Fruit fly (Drosophila melanogaster) whole organism, embryonic: ENCODE data around the gene CG31122.

Experiments
- CG10147 ChIP-seq: fragments of 200-800 bp; sonication (Bioruptor generic); optimal IDR thresholded peaks from 2 replicates; lab custom pipeline; 2019; ENCODE audit warnings: missing biosample characterization, mild to moderate bottlenecking, missing genetic modification characterization, moderate library complexity
- CG10274 ChIP-seq: fragments of 200-800 bp; sonication (Bioruptor generic); optimal IDR thresholded peaks from 3 replicates; lab custom pipeline; 2017; ENCODE audit warnings: missing biosample characterization, mild to moderate bottlenecking, missing genetic modification characterization
- CG10431 ChIP-seq: fragments of 200-800 bp; sonication (Bioruptor generic); optimal IDR thresholded peaks from 3 replicates; lab custom pipeline; 2018; ENCODE audit warnings: missing biosample characterization, mild to moderate bottlenecking, missing genetic modification characterization
- CG11398 ChIP-seq: fragments of 200-800 bp; sonication (Bioruptor generic); optimal IDR thresholded peaks from 2 replicates; lab custom pipeline; 2016; ENCODE audit warnings: missing biosample characterization, missing genetic modification characterization
- CG12219 ChIP-seq: fragments of 200-800 bp; sonication (Bioruptor generic); optimal IDR thresholded peaks from 3 replicates; lab custom pipeline; 2018; ENCODE audit warnings: missing biosample characterization, mild to moderate bottlenecking, missing genetic modification characterization
- CG1233 ChIP-seq: fragments of 200-800 bp; sonication (Bioruptor generic); optimal IDR thresholded peaks from 4 replicates; lab custom pipeline; 2018; ENCODE audit warnings: missing biosample characterization, mild to moderate bottlenecking, missing genetic modification characterization
- CG12942 ChIP-seq: fragments of 200-800 bp; sonication (Bioruptor generic); optimal IDR thresholded peaks from 3 replicates; lab custom pipeline; 2016; ENCODE audit warnings: missing biosample characterization, missing genetic modification characterization
- CG13624 ChIP-seq: fragments of 200-800 bp; sonication (Bioruptor generic); optimal IDR thresholded peaks from 2 replicates; lab custom pipeline; 2016; ENCODE audit warnings: missing biosample characterization, missing genetic modification characterization
- CG13894 ChIP-seq: fragments of 200-800 bp; sonication (Bioruptor generic); optimal IDR thresholded peaks from 3 replicates; lab custom pipeline; 2018; ENCODE audit warnings: missing biosample characterization, mild to moderate bottlenecking, missing genetic modification characterization, moderate library complexity
- CG14014 ChIP-seq: fragments of 200-800 bp; sonication (Bioruptor generic); IDR thresholded peaks from 2 replicates; pipeline ENCODE4 v1.3.6; 2022; ENCODE audit warnings: missing biosample characterization, missing genetic modification characterization
- CG16813 ChIP-seq: fragments of 200-800 bp; sonication (Bioruptor generic); IDR thresholded peaks from 3 replicates; pipeline ENCODE4 v1.3.6; 2022; ENCODE audit warnings: missing biosample characterization, missing genetic modification characterization; ENCODE audit not compliant: partially characterized antibody
- CG17186 ChIP-seq: fragments of 200-800 bp; sonication (Bioruptor generic); optimal IDR thresholded peaks from 3 replicates; lab custom pipeline; 2017; ENCODE audit warnings: missing biosample characterization, missing genetic modification reagents, missing genetic modification characterization
- CG17385 ChIP-seq: fragments of 200-800 bp; sonication (Bioruptor generic); optimal IDR thresholded peaks from 3 replicates; lab custom pipeline; 2018; ENCODE audit warnings: missing biosample characterization, mild to moderate bottlenecking, missing genetic modification characterization
- CG1792 ChIP-seq: fragments of 200-800 bp; sonication (Bioruptor generic); optimal IDR thresholded peaks from 2 replicates; lab custom pipeline; 2016; ENCODE audit warnings: missing biosample characterization, missing genetic modification characterization
- CG18619 ChIP-seq: fragments of 200-800 bp; sonication (Bioruptor generic); optimal IDR thresholded peaks from 3 replicates; lab custom pipeline; 2017; ENCODE audit warnings: missing biosample characterization, mild to moderate bottlenecking, missing genetic modification characterization
- CG2129 ChIP-seq: fragments of 200-800 bp; sonication (Bioruptor generic); IDR thresholded peaks from 2 replicates; pipeline ENCODE4 v1.3.6; 2022; ENCODE audit warnings: missing biosample characterization, missing genetic modification characterization; ENCODE audit not compliant: partially characterized antibody
- CG3065 ChIP-seq: fragments of 200-800 bp; sonication (Bioruptor generic); optimal IDR thresholded peaks from 2 replicates; lab custom pipeline; 2016; ENCODE audit warnings: missing biosample characterization, missing genetic modification characterization
- CG3163 ChIP-seq: fragments of 200-800 bp; sonication (Bioruptor generic); optimal IDR thresholded peaks from 3 replicates; lab custom pipeline; 2016; ENCODE audit warnings: missing biosample characterization, missing genetic modification characterization
- CG32532 ChIP-seq: fragments of 200-800 bp; sonication (Bioruptor generic); IDR thresholded peaks from 2 replicates; pipeline ENCODE4 v1.3.6; 2022; ENCODE audit warnings: missing biosample characterization, missing genetic modification characterization
- CG33557 ChIP-seq: fragments of 200-800 bp; sonication (Bioruptor generic); optimal IDR thresholded peaks from 2 replicates; lab custom pipeline; 2019; ENCODE audit warnings: missing biosample characterization, mild to moderate bottlenecking, missing genetic modification characterization, moderate library complexity
- CG42726 ChIP-seq: fragments of 200-800 bp; sonication (Bioruptor generic); IDR thresholded peaks from 2 replicates; pipeline ENCODE4 v1.3.6; 2022; ENCODE audit warnings: missing biosample characterization, missing genetic modification characterization; ENCODE audit not compliant: partially characterized antibody
- CG4360 ChIP-seq: fragments of 200-800 bp; sonication (Bioruptor generic); IDR thresholded peaks from 2 replicates; pipeline ENCODE4 v1.3.6; 2022; ENCODE audit warnings: missing biosample characterization, missing genetic modification characterization
- CG9437 ChIP-seq: fragments of 200-800 bp; sonication (Bioruptor generic); optimal IDR thresholded peaks from 2 replicates; lab custom pipeline; 2018; ENCODE audit warnings: missing biosample characterization, mild to moderate bottlenecking, missing genetic modification characterization
- Dp ChIP-seq: fragments of 200-800 bp; sonication (Bioruptor generic); optimal IDR thresholded peaks from 2 replicates; lab custom pipeline; 2018; ENCODE audit warnings: missing biosample characterization, mild to moderate bottlenecking, missing genetic modification characterization, moderate library complexity
- E2f2 ChIP-seq: fragments of 200-800 bp; sonication (Bioruptor generic); IDR thresholded peaks from 2 replicates; pipeline ENCODE4 v1.3.6; 2022; ENCODE audit warnings: missing biosample characterization, missing genetic modification characterization
- Fer3 ChIP-seq: fragments of 200-800 bp; sonication (Bioruptor generic); optimal IDR thresholded peaks from 2 replicates; lab custom pipeline; 2018; ENCODE audit warnings: missing biosample characterization, mild to moderate bottlenecking, missing genetic modification characterization, moderate library complexity
- H15 ChIP-seq: fragments of 200-800 bp; sonication (Bioruptor generic); IDR thresholded peaks from 3 replicates; pipeline ENCODE4 v1.3.6; 2022; ENCODE audit warnings: missing biosample characterization, missing genetic modification characterization
- HHEX ChIP-seq: fragments of 200-800 bp; sonication (Bioruptor generic); optimal IDR thresholded peaks from 3 replicates; lab custom pipeline; 2017; ENCODE audit warnings: missing biosample characterization, mild to moderate bottlenecking, missing genetic modification characterization, missing genetic modification reagents
- HmgD ChIP-seq: fragments of 200-800 bp; sonication (Bioruptor generic); optimal IDR thresholded peaks from 3 replicates; lab custom pipeline; 2016; ENCODE audit warnings: missing biosample characterization, missing genetic modification characterization
- Hsf ChIP-seq: fragments of 200-800 bp; sonication (Bioruptor generic); optimal IDR thresholded peaks from 3 replicates; lab custom pipeline; 2016; ENCODE audit warnings: missing biosample characterization, missing genetic modification characterization
- Nf-YB ChIP-seq: fragments of 200-800 bp; sonication (Bioruptor generic); optimal IDR thresholded peaks from 3 replicates; lab custom pipeline; 2019; ENCODE audit warnings: missing biosample characterization, mild to moderate bottlenecking, missing genetic modification characterization, moderate library complexity
- Opbp ChIP-seq: fragments of 200-800 bp; sonication (Bioruptor generic); IDR thresholded peaks from 3 replicates; pipeline ENCODE4 v1.3.6; 2022; ENCODE audit warnings: missing biosample characterization, missing genetic modification characterization; ENCODE audit not compliant: partially characterized antibody
- Optix ChIP-seq: fragments of 200-800 bp; sonication (Bioruptor generic); IDR thresholded peaks from 3 replicates; pipeline ENCODE4 v1.3.6; 2022; ENCODE audit warnings: missing biosample characterization, missing genetic modification characterization
- PHDP ChIP-seq: fragments of 200-800 bp; sonication (Bioruptor generic); optimal IDR thresholded peaks from 3 replicates; lab custom pipeline; 2018; ENCODE audit warnings: missing biosample characterization, mild to moderate bottlenecking, missing genetic modification characterization, moderate library complexity
- Ravus ChIP-seq: fragments of 200-800 bp; sonication (Bioruptor generic); IDR thresholded peaks from 2 replicates; pipeline ENCODE4 v1.3.6; 2022; ENCODE audit warnings: missing biosample characterization, missing genetic modification characterization
- aop ChIP-seq: fragments of 200-800 bp; sonication (Bioruptor generic); IDR thresholded peaks from 2 replicates; pipeline ENCODE4 v1.3.6; 2022; ENCODE audit warnings: missing biosample characterization, missing genetic modification characterization
- ara ChIP-seq: fragments of 200-800 bp; sonication (Bioruptor generic); IDR thresholded peaks from 2 replicates; pipeline ENCODE4 v1.3.6; 2022; ENCODE audit warnings: missing biosample characterization, missing genetic modification characterization
- cato ChIP-seq: fragments of 200-800 bp; sonication (Bioruptor generic); optimal IDR thresholded peaks from 2 replicates; lab custom pipeline; 2016; ENCODE audit warnings: missing biosample characterization, missing genetic modification characterization, borderline replicate concordance
- chinmo ChIP-seq: fragments of 200-800 bp; sonication (Bioruptor generic); IDR thresholded peaks from 4 replicates; pipeline ENCODE4 v1.3.6; 2022; ENCODE audit warnings: missing biosample characterization, missing genetic modification characterization; ENCODE audit not compliant: partially characterized antibody
- dysf ChIP-seq: fragments of 200-800 bp; sonication (Bioruptor generic); IDR thresholded peaks from 3 replicates; pipeline ENCODE4 v1.3.6; 2022; ENCODE audit warnings: missing biosample characterization, missing genetic modification characterization
- gsb-n ChIP-seq: fragments of 200-800 bp; sonication (Bioruptor generic); optimal IDR thresholded peaks from 3 replicates; lab custom pipeline; 2018; ENCODE audit warnings: missing biosample characterization, mild to moderate bottlenecking, missing genetic modification characterization
- ind ChIP-seq: fragments of 200-800 bp; sonication (Bioruptor generic); optimal IDR thresholded peaks from 3 replicates; lab custom pipeline; 2016; ENCODE audit warnings: missing biosample characterization, missing genetic modification characterization
- jigr1 ChIP-seq: fragments of 200-800 bp; sonication (Bioruptor generic); IDR thresholded peaks from 3 replicates; pipeline ENCODE4 v1.3.6; 2022; ENCODE audit warnings: missing biosample characterization, missing genetic modification characterization
- mam ChIP-seq: fragments of 200-800 bp; sonication (Bioruptor generic); optimal IDR thresholded peaks from 3 replicates; lab custom pipeline; 2016; ENCODE audit warnings: missing biosample characterization, missing genetic modification characterization
- prd ChIP-seq, 3 experiments: fragments of >200 bp in 2 of 3; fragments of 200-800 bp in 1 of 3; sonication (Bioruptor generic) in 1 of 3; optimal IDR thresholded peaks in 2 of 3; IDR thresholded peaks in 1 of 3; 2 replicates in 2 of 3; 3 replicates in 1 of 3; pipeline versions ENCODE4 v1.3.6 to Lab custom; 2017 to 2022; ENCODE audit warnings: missing biosample characterization in 1 of 3, missing genetic modification characterization in 1 of 3
- pum ChIP-seq: fragments of 200-800 bp; sonication (Bioruptor generic); optimal IDR thresholded peaks from 2 replicates; lab custom pipeline; 2016; ENCODE audit warnings: missing biosample characterization, missing genetic modification characterization
- sens ChIP-seq: fragments of 200-800 bp; sonication (Bioruptor generic); peaks from one replicate; lab custom pipeline; 2016; ENCODE audit warnings: missing biosample characterization, missing genetic modification characterization
- toy ChIP-seq: fragments of 200-800 bp; sonication (Bioruptor generic); IDR thresholded peaks from 2 replicates; pipeline ENCODE4 v1.3.6; 2022; ENCODE audit warnings: missing biosample characterization, missing genetic modification characterization
- z ChIP-seq: fragments of 200-800 bp; sonication (Bioruptor generic); IDR thresholded peaks from 3 replicates; pipeline ENCODE4 v1.3.6; 2022; ENCODE audit warnings: missing biosample characterization, missing genetic modification characterization

Gene CG31122

DNA sequence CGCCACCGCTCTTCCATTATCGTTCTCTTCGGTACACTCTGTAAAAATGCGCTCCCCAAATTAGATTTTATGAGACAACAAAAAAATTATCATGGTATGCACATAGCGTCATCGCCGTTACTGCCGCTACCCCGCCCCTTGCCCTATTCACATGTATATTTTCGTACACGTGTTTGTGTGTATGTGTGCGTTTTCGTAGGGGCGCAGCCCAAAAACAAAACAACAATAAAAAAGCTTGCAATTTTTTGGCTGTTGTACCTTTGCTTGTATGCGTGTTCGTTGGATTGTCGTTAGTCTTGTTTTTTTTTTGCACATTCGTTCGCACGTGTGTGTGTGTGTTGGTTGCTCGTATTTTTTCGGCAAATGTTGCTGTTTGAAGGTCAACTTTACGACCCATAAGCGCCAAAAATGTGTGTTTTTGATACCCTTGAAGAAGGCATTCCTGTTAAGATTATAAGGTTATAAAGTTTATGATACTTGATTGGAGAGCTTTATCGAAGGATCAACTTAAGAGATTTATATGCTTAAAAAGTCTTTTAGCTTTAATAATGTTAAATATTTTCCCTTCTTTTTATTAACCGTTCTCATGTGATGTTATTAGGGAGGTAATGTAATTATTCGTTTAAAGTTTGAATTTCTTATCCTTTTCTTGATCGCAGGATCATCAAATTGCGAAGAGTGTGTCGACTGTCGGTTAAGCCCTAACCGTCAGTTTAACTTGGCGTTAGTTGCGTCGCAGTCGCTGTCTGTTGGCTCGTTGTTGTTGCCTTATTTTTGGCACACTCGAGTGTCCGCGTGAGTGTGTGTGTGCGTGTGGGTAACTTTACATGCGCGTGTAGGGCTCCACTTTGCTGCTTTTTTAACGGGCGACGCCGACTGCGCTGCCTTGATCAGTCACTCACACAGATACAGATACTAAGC, 35.6 kb upstream of the CG31122 start:
- peak; percentile 71 for TF ChIP-seq mam
- no peak for TF ChIP-seq CG14014 (GFP tag; lab: Robert Waterston, UW)
- no peak for TF ChIP-seq CG16813 (GFP tag; lab: Robert Waterston, UW)
- TF ChIP-seq CG10274, result peak; percentile 53
- TF ChIP-seq toy (GFP tag; lab: Robert Waterston, UW), result no peak
- no peak for TF ChIP-seq E2f2
- no peak for TF ChIP-seq CG1233 (GFP tag; lab: Kevin White, UChicago)
- peak; percentile 16 for TF ChIP-seq CG18619 (GFP tag; lab: Kevin White, UChicago)
- TF ChIP-seq CG17385, result no peak
- TF ChIP-seq ara (GFP tag; lab: Robert Waterston, UW), result no peak
- TF ChIP-seq CG33557 (GFP tag; lab: Kevin White, UChicago), result no peak
- TF ChIP-seq pum (GFP tag; lab: Kevin White, UChicago), result no peak
- TF ChIP-seq chinmo (GFP tag; lab: Robert Waterston, UW), result no peak
- TF ChIP-seq Hsf (GFP tag; lab: Kevin White, UChicago), result no peak
- no peak for TF ChIP-seq CG2129 (GFP tag; lab: Robert Waterston, UW)
- TF ChIP-seq Opbp, result no peak
- TF ChIP-seq CG32532 (GFP tag; lab: Robert Waterston, UW), result peak; percentile 50; the same call in 1 of the 2 replicates
- 0 out of 2 replicates have a peak, but pooled peaks have one; percentile 15 for TF ChIP-seq CG42726 (GFP tag; lab: Robert Waterston, UW)
- TF ChIP-seq ind, result peak; percentile 26
- TF ChIP-seq CG4360 (GFP tag; lab: Robert Waterston, UW), result no peak
- no peak for TF ChIP-seq CG1792
- no peak for TF ChIP-seq CG11398 (GFP tag; lab: Kevin White, UChicago)
- TF ChIP-seq Dp, result no peak
- TF ChIP-seq H15 (GFP tag; lab: Robert Waterston, UW), result no peak
- TF ChIP-seq jigr1 (GFP tag; lab: Robert Waterston, UW), result no peak
- TF ChIP-seq CG3065 (GFP tag; lab: Kevin White, UChicago), result no peak
- TF ChIP-seq prd (optimal IDR thresholded peaks at IDR 0.05; lab: Kevin White, UChicago), result no peak
- TF ChIP-seq prd (GFP tag; IDR thresholded peaks at IDR 0.05; lab: Robert Waterston, UW), result no peak
- TF ChIP-seq CG10431 (GFP tag; lab: Kevin White, UChicago), result no peak
- TF ChIP-seq HHEX, result peak; percentile 12
- TF ChIP-seq Fer3 (tag; lab: Kevin White, UChicago), result peak; percentile 42
- no peak for TF ChIP-seq Ravus
- TF ChIP-seq CG12219 (GFP tag; lab: Kevin White, UChicago), result no peak
- no peak for TF ChIP-seq dysf
- no peak for TF ChIP-seq CG17186 (GFP tag; lab: Kevin White, UChicago)
- peak; percentile 15 for TF ChIP-seq PHDP
- no peak for TF ChIP-seq sens (GFP tag; lab: Kevin White, UChicago)
- TF ChIP-seq CG10147, result peak; percentile 44
- no peak for TF ChIP-seq HmgD (GFP tag; lab: Kevin White, UChicago)
- TF ChIP-seq CG13624, result peak; percentile 52
- no peak for TF ChIP-seq CG3163 (GFP tag; lab: Kevin White, UChicago)
- no peak for TF ChIP-seq cato (GFP tag; lab: Kevin White, UChicago)
- TF ChIP-seq CG9437 (GFP tag; lab: Kevin White, UChicago), result no peak
- no peak for TF ChIP-seq aop (GFP tag; lab: Robert Waterston, UW)
- TF ChIP-seq Optix (GFP tag; lab: Robert Waterston, UW), result no peak
- TF ChIP-seq CG13894 (tag; lab: Kevin White, UChicago), result no peak
- no peak for TF ChIP-seq z (GFP tag; lab: Robert Waterston, UW)
- no peak for TF ChIP-seq CG12942 (GFP tag; lab: Kevin White, UChicago)
- TF ChIP-seq Nf-YB (GFP tag; lab: Kevin White, UChicago), result no peak
- TF ChIP-seq gsb-n (tag; lab: Kevin White, UChicago), result no peak
